Worm (Caenorhabditis elegans): ENCODE measurements around the gene nspg-4.

DNA sequence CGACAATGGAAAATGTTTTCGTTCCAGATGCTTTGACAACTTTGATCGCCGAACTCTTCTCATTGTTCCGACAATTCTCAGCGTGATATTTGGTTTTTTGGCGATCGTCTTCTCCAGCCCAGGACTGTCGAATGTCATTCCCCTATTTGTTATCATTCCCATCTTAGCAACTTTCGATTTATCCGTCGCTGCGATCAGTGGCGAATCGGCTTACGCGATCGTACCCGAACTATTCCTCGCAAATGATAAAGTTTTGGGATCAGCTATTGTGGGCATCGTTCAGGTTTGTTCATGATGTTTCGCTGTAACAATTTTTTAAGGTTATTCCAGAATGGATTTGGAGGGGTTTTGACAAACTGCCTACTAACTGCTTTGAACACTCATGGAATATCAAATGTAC, 46.5 kb upstream of the nspg-4 start:
- TF ChIP-seq T23F11.4 (GFP tag; optimal IDR thresholded peaks at IDR 0.05) (no peak), hlh-30 (tag; optimal IDR thresholded peaks at IDR 0.05; ENCODE audit: insufficient read depth) (no peak), F13H6.1 (tag; optimal IDR thresholded peaks at IDR 0.05) (no peak), fkh-10 (GFP tag; optimal IDR thresholded peaks at IDR 0.05) (no peak), tbx-2 (tag; optimal IDR thresholded peaks at IDR 0.05) (no peak), eyg-1 (tag; optimal IDR thresholded peaks at IDR 0.05) (no peak), hlh-8 (tag; optimal IDR thresholded peaks at IDR 0.05) (no peak), lin-11 (tag; optimal IDR thresholded peaks at IDR 0.05) (no peak)
